Worm (Caenorhabditis elegans) whole organism, L2 larva: ENCODE data around the gene F38B7.17.

ENCODE experiments used
- C34F6.9 ChIP-seq: fragments of 150-350 bp; optimal IDR thresholded peaks from 2 replicates; lab custom pipeline; 2014; ENCODE audit warnings: missing biosample characterization, missing genetic modification characterization
- F13H6.1 ChIP-seq: sonication (generic microtip); optimal IDR thresholded peaks from 2 replicates; lab custom pipeline; 2016; ENCODE audit warnings: missing genetic modification characterization, missing compliant biosample characterization
- R02D3.7 ChIP-seq: fragments of 150-350 bp; optimal IDR thresholded peaks from 2 replicates; lab custom pipeline; 2014; ENCODE audit warnings: missing biosample characterization, missing genetic modification characterization
- Y55F3AM.14 ChIP-seq: fragments of 200-800 bp; sonication (Bioruptor generic); optimal IDR thresholded peaks from 2 replicates; lab custom pipeline; 2018; ENCODE audit warnings: mild to moderate bottlenecking, missing genetic modification characterization, missing compliant biosample characterization
- ZK546.5 ChIP-seq: sonication (generic microtip); optimal IDR thresholded peaks from 2 replicates; lab custom pipeline; 2017; ENCODE audit warnings: missing biosample characterization, missing genetic modification characterization
- alr-1 ChIP-seq: fragments of 150-350 bp; optimal IDR thresholded peaks from 2 replicates; lab custom pipeline; 2014; ENCODE audit warnings: missing biosample characterization, missing genetic modification characterization
- aly-2 ChIP-seq: fragments of 150-350 bp; optimal IDR thresholded peaks from 2 replicates; lab custom pipeline; 2014; ENCODE audit warnings: missing biosample characterization, missing genetic modification characterization
- ama-1 ChIP-seq: fragments of 150-350 bp; optimal IDR thresholded peaks from 2 replicates; lab custom pipeline; 2018; ENCODE audit warnings: inconsistent platforms
- blmp-1 ChIP-seq: sonication (generic microtip); optimal IDR thresholded peaks from 2 replicates; lab custom pipeline; 2017; ENCODE audit warnings: missing genetic modification characterization, mild to moderate bottlenecking, missing compliant biosample characterization, antibody characterized with exemption, moderate library complexity; ENCODE audit not compliant: insufficient read depth
- ceh-16 ChIP-seq: fragments of 150-350 bp; optimal IDR thresholded peaks from 2 replicates; lab custom pipeline; 2014; ENCODE audit warnings: missing biosample characterization, missing genetic modification characterization
- crh-2 ChIP-seq: sonication (generic microtip); optimal IDR thresholded peaks from 2 replicates; lab custom pipeline; 2017; ENCODE audit warnings: missing biosample characterization, missing genetic modification characterization
- dmd-4 ChIP-seq: sonication (generic microtip); optimal IDR thresholded peaks from 2 replicates; lab custom pipeline; 2017; ENCODE audit warnings: missing biosample characterization, missing genetic modification characterization
- egl-27 ChIP-seq: sonication (generic microtip); optimal IDR thresholded peaks from 3 replicates; lab custom pipeline; 2017; ENCODE audit warnings: missing biosample characterization, missing genetic modification reagents, missing genetic modification characterization
- elt-3 ChIP-seq: sonication (generic microtip); optimal IDR thresholded peaks from 2 replicates; lab custom pipeline; 2017; ENCODE audit warnings: missing biosample characterization, missing genetic modification characterization
- fos-1 ChIP-seq: fragments of 150-350 bp; optimal IDR thresholded peaks from 2 replicates; lab custom pipeline; 2014; ENCODE audit warnings: missing biosample characterization, missing genetic modification characterization
- gmeb-1 ChIP-seq: fragments of 150-350 bp; optimal IDR thresholded peaks from 2 replicates; lab custom pipeline; 2014; ENCODE audit warnings: missing biosample characterization, missing genetic modification characterization
- lin-11 ChIP-seq: fragments of 150-350 bp; sonication (generic microtip); optimal IDR thresholded peaks from 2 replicates; lab custom pipeline; 2014; ENCODE audit warnings: missing biosample characterization, missing genetic modification characterization, inconsistent platforms, mixed read lengths
- lin-13 ChIP-seq: fragments of 150-350 bp; optimal IDR thresholded peaks from 2 replicates; lab custom pipeline; 2014; ENCODE audit warnings: missing biosample characterization, missing genetic modification reagents, missing genetic modification characterization
- lin-39 ChIP-seq: fragments of 150-350 bp; optimal IDR thresholded peaks from 2 replicates; lab custom pipeline; 2014; ENCODE audit warnings: missing biosample characterization, missing genetic modification reagents, missing genetic modification characterization
- lsy-2 ChIP-seq, 2 experiments: fragments of 150-350 bp in 1 of 2; sonication (generic microtip) in 1 of 2; optimal IDR thresholded peaks; 2 replicates each; lab custom pipeline; 2014 to 2017; ENCODE audit warnings: missing biosample characterization in 2 of 2, missing genetic modification characterization in 2 of 2
- mab-5 ChIP-seq: fragments of 150-350 bp; optimal IDR thresholded peaks from 2 replicates; lab custom pipeline; 2014; ENCODE audit warnings: missing biosample characterization, missing genetic modification characterization
- mbf-1 ChIP-seq: sonication (generic microtip); optimal IDR thresholded peaks from 2 replicates; lab custom pipeline; 2017; ENCODE audit warnings: missing biosample characterization, missing genetic modification characterization
- mdl-1 ChIP-seq, 2 experiments: fragments of 150-350 bp in 1 of 2; sonication (generic microtip) in 1 of 2; optimal IDR thresholded peaks; 2 replicates each; lab custom pipeline; 2017; ENCODE audit warnings: missing biosample characterization in 2 of 2, missing genetic modification characterization in 2 of 2
- nhr-10 ChIP-seq: sonication (generic microtip); optimal IDR thresholded peaks from 2 replicates; lab custom pipeline; 2017; ENCODE audit warnings: missing biosample characterization, missing genetic modification characterization
- nhr-11 ChIP-seq: fragments of 150-350 bp; optimal IDR thresholded peaks from 2 replicates; lab custom pipeline; 2014; ENCODE audit warnings: missing biosample characterization, missing genetic modification characterization
- nhr-12 ChIP-seq: fragments of 150-350 bp; optimal IDR thresholded peaks from 2 replicates; lab custom pipeline; 2014; ENCODE audit warnings: missing biosample characterization, missing genetic modification characterization
- nhr-129 ChIP-seq: fragments of 150-350 bp; optimal IDR thresholded peaks from 2 replicates; lab custom pipeline; 2014; ENCODE audit warnings: missing biosample characterization, missing genetic modification characterization
- nhr-21 ChIP-seq: fragments of 150-350 bp; optimal IDR thresholded peaks from 2 replicates; lab custom pipeline; 2014; ENCODE audit warnings: missing biosample characterization, missing genetic modification characterization
- nhr-23 ChIP-seq: fragments of 150-350 bp; optimal IDR thresholded peaks from 2 replicates; lab custom pipeline; 2014; ENCODE audit warnings: missing biosample characterization, missing genetic modification reagents, missing genetic modification characterization
- nhr-237 ChIP-seq: fragments of 150-350 bp; optimal IDR thresholded peaks from 2 replicates; lab custom pipeline; 2014; ENCODE audit warnings: missing biosample characterization, missing genetic modification characterization
- nhr-25 ChIP-seq: fragments of 150-350 bp; sonication (generic microtip); optimal IDR thresholded peaks from 3 replicates; lab custom pipeline; 2014; ENCODE audit warnings: missing biosample characterization, missing genetic modification characterization
- nhr-6 ChIP-seq: fragments of 150-350 bp; optimal IDR thresholded peaks from 2 replicates; lab custom pipeline; 2014; ENCODE audit warnings: missing biosample characterization, missing genetic modification characterization
- nhr-77 ChIP-seq: fragments of 150-350 bp; optimal IDR thresholded peaks from 2 replicates; lab custom pipeline; 2014; ENCODE audit warnings: missing biosample characterization, missing genetic modification characterization
- peb-1 ChIP-seq: fragments of 150-350 bp; optimal IDR thresholded peaks from 2 replicates; lab custom pipeline; 2014; ENCODE audit warnings: missing biosample characterization, missing genetic modification characterization
- sem-4 ChIP-seq: fragments of 150-350 bp; optimal IDR thresholded peaks from 2 replicates; lab custom pipeline; 2014; ENCODE audit warnings: missing biosample characterization, missing genetic modification reagents, missing genetic modification characterization
- skn-1 ChIP-seq: sonication (generic microtip); optimal IDR thresholded peaks from 2 replicates; lab custom pipeline; 2017; ENCODE audit warnings: missing biosample characterization, missing genetic modification characterization
- sma-3 ChIP-seq: sonication (generic microtip); optimal IDR thresholded peaks from 2 replicates; lab custom pipeline; 2016; ENCODE audit warnings: missing genetic modification reagents, missing genetic modification characterization, missing compliant biosample characterization
- snpc-4 ChIP-seq: fragments of 150-350 bp; optimal IDR thresholded peaks from 2 replicates; lab custom pipeline; 2014; ENCODE audit warnings: missing biosample characterization, missing genetic modification characterization
- unc-39 ChIP-seq: fragments of 150-350 bp; optimal IDR thresholded peaks from 2 replicates; lab custom pipeline; 2014; ENCODE audit warnings: missing biosample characterization, missing genetic modification characterization
- unc-55 ChIP-seq: fragments of 150-350 bp; sonication (generic microtip); optimal IDR thresholded peaks from 3 replicates; lab custom pipeline; 2014; ENCODE audit warnings: missing biosample characterization, missing genetic modification reagents, missing genetic modification characterization
- unc-62 ChIP-seq: fragments of 150-350 bp; optimal IDR thresholded peaks from 2 replicates; lab custom pipeline; 2014; ENCODE audit warnings: missing biosample characterization, missing genetic modification reagents, missing genetic modification characterization
- zag-1 ChIP-seq: fragments of 150-350 bp; optimal IDR thresholded peaks from 2 replicates; lab custom pipeline; 2014; ENCODE audit warnings: missing biosample characterization, missing genetic modification characterization
- ztf-1 ChIP-seq: fragments of 200-800 bp; sonication (Bioruptor generic); conservative IDR thresholded peaks from 2 replicates; pipeline ENCODE4 v1.3.6; 2022; ENCODE audit warnings: missing genetic modification characterization, missing compliant biosample characterization
- ztf-11 ChIP-seq: sonication (generic microtip); optimal IDR thresholded peaks from 2 replicates; lab custom pipeline; 2017; ENCODE audit warnings: missing biosample characterization, missing genetic modification characterization
- ztf-4 ChIP-seq: fragments of 150-350 bp; optimal IDR thresholded peaks from 2 replicates; lab custom pipeline; 2014; ENCODE audit warnings: missing biosample characterization, missing genetic modification characterization

The F38B7.17 gene

ce11 chrV:11583212-11583611 is 34.4 kb upstream of the F38B7.17 start, which contains the start of gene srx-88:
Gene srx-88 (plus strand): TSS chrV:11583512.
- TF ChIP-seq nhr-6 (tag; lab: Kevin White, UChicago) (no peak), aly-2 (tag; lab: Kevin White, UChicago) (no peak), zag-1 (tag; lab: Kevin White, UChicago) (no peak), elt-3 (tag; lab: Kevin White, UChicago) (no peak), ztf-1 (GFP tag; lab: Robert Waterston, UW) (no peak), F13H6.1 (tag; lab: Kevin White, UChicago) (no peak), nhr-12 (tag; lab: Kevin White, UChicago) (no peak), dmd-4 (tag; lab: Kevin White, UChicago) (no peak), nhr-77 (tag; lab: Kevin White, UChicago) (no peak), nhr-11 (no peak)
- TF ChIP-seq, all 48 proteins: peak for 0

ce11 chrV:11580826-11581225 is 32.1 kb upstream of the F38B7.17 start, which contains the start of gene srx-90:
Gene srx-90 (plus strand): TSS chrV:11581126.
- TF ChIP-seq nhr-21 = no peak

- TF ChIP-seq fos-1 (peak; percentile 7), ZK546.5 (no peak), nhr-25 (tag; lab: Kevin White, UChicago) (no peak), ztf-1 (GFP tag; lab: Robert Waterston, UW) (no peak), lsy-2 (tag; optimal IDR thresholded peaks at IDR 0.05; lab: Kevin White, UChicago) (peak in 1 of 2 experiments; percentile 37)
These were observed 25.8 kb upstream of the F38B7.17 start for ce11 chrV:11574563-11574962.

ce11 chrV:11572803-11573490 is 24.2 kb upstream of the F38B7.17 start, which contains the start of the genes H12C20.7 and nhr-68:
Gene H12C20.7 (minus strand): TSS chrV:11572990.
Gene nhr-68 (plus strand): TSS chrV:11573440.
- TF ChIP-seq nhr-77 (tag; lab: Kevin White, UChicago) (no peak), mdl-1 (tag; optimal IDR thresholded peaks at IDR 0.05; lab: Kevin White, UChicago) (peak; percentile 34 to 89), elt-3 (tag; lab: Kevin White, UChicago) (no peak), mab-5 (tag; lab: Kevin White, UChicago) (no peak), unc-39 (tag; lab: Kevin White, UChicago) (no peak), crh-2 (tag; lab: Kevin White, UChicago) (peak; percentile 96), lin-13 (GFP tag; lab: Kevin White, UChicago) (peak; percentile 47), egl-27 (tag; lab: Kevin White, UChicago) (peak; percentile 67), ZK546.5 (no peak), alr-1 (tag; lab: Kevin White, UChicago) (no peak), nhr-12 (tag; lab: Kevin White, UChicago) (no peak), ztf-11 (tag; lab: Kevin White, UChicago) (no peak), lin-39 (no peak), lsy-2 (tag; optimal IDR thresholded peaks at IDR 0.05; lab: Kevin White, UChicago) (peak in 1 of 2 experiments; percentile 90), sma-3 (GFP tag; lab: Kevin White, UChicago) (peak; percentile 99), nhr-237 (tag; lab: Kevin White, UChicago) (no peak), peb-1 (tag; lab: Kevin White, UChicago) (no peak), nhr-23 (tag; lab: Kevin White, UChicago) (no peak), skn-1 (no peak), ztf-4 (tag; lab: Kevin White, UChicago) (peak; percentile 38), dmd-4 (tag; lab: Kevin White, UChicago) (no peak), aly-2 (tag; lab: Kevin White, UChicago) (no peak), C34F6.9 (tag; lab: Kevin White, UChicago) (peak; percentile 49), zag-1 (tag; lab: Kevin White, UChicago) (no peak), lin-11 (tag; lab: Kevin White, UChicago) (no peak), ama-1 (lab: Kevin White, UChicago) (peak; percentile 44), unc-55 (no peak), sem-4 (tag; lab: Kevin White, UChicago) (peak; percentile 90), nhr-11 (peak; percentile 4), unc-62 (GFP tag; lab: Kevin White, UChicago) (no peak), fos-1 (peak; percentile 86), nhr-21 (peak; percentile 99), snpc-4 (tag; lab: Kevin White, UChicago) (no peak), nhr-10 (tag; lab: Kevin White, UChicago) (peak; percentile 97), R02D3.7 (tag; lab: Kevin White, UChicago) (no peak), nhr-25 (tag; lab: Kevin White, UChicago) (no peak), blmp-1 (tag; lab: Kevin White, UChicago) (peak; percentile 85), nhr-6 (tag; lab: Kevin White, UChicago) (peak; percentile 71), Y55F3AM.14 (GFP tag; lab: Kevin White, UChicago) (peak; percentile 82), gmeb-1 (tag; lab: Kevin White, UChicago) (peak; percentile 63), nhr-129 (peak; percentile 91), ceh-16 (peak; percentile 45), F13H6.1 (tag; lab: Kevin White, UChicago) (peak; percentile 97), mbf-1 (no peak)
